Worm (Caenorhabditis elegans) whole organism, midembryonic: ENCODE data around the gene F44E5.2.

ENCODE experiments used
- T22C8.4 ChIP-seq: fragments of 200-800 bp; sonication (Bioruptor generic); IDR thresholded peaks from 2 replicates; pipeline ENCODE4 v1.3.6; 2022; ENCODE audit warnings: missing genetic modification characterization, missing compliant biosample characterization
- cog-1 ChIP-seq: sonication (generic microtip); optimal IDR thresholded peaks from 2 replicates; lab custom pipeline; 2016; ENCODE audit warnings: missing genetic modification characterization, missing compliant biosample characterization
- flt-1 ChIP-seq: fragments of 200-800 bp; sonication (Bioruptor generic); IDR thresholded peaks from 2 replicates; pipeline ENCODE4 v1.3.6; 2022; ENCODE audit warnings: missing genetic modification characterization, missing compliant biosample characterization
- klf-2 ChIP-seq: fragments of 200-800 bp; sonication (Bioruptor generic); conservative IDR thresholded peaks from 2 replicates; pipeline ENCODE4 v1.3.6; 2022; ENCODE audit warnings: missing genetic modification reagents, missing genetic modification characterization, missing compliant biosample characterization
- med-1 ChIP-seq: sonication (generic microtip); optimal IDR thresholded peaks from 2 replicates; lab custom pipeline; 2017; ENCODE audit warnings: missing genetic modification characterization, mild to moderate bottlenecking, missing compliant biosample characterization, antibody characterized with exemption, missing genetic modification reagents; ENCODE audit not compliant: insufficient read depth
- ref-1 ChIP-seq: fragments of 200-800 bp; sonication (Bioruptor generic); conservative IDR thresholded peaks from 2 replicates; pipeline ENCODE4 v1.3.6; 2022; ENCODE audit warnings: missing genetic modification reagents, missing genetic modification characterization, missing compliant biosample characterization
- tab-1 ChIP-seq: fragments of 200-800 bp; sonication (Bioruptor generic); IDR thresholded peaks from 2 replicates; pipeline ENCODE4 v1.3.6; 2022; ENCODE audit warnings: missing genetic modification characterization, missing compliant biosample characterization
- ztf-23 ChIP-seq: fragments of 200-800 bp; sonication (Bioruptor generic); IDR thresholded peaks from 2 replicates; pipeline ENCODE4 v1.3.6; 2022; ENCODE audit warnings: missing genetic modification reagents, missing genetic modification characterization, missing compliant biosample characterization
- ztf-29 ChIP-seq: fragments of 200-800 bp; sonication (Bioruptor generic); IDR thresholded peaks from 2 replicates; pipeline ENCODE4 v1.3.6; 2022; ENCODE audit warnings: missing genetic modification reagents, missing genetic modification characterization, missing compliant biosample characterization

The F44E5.2 gene

DNA sequence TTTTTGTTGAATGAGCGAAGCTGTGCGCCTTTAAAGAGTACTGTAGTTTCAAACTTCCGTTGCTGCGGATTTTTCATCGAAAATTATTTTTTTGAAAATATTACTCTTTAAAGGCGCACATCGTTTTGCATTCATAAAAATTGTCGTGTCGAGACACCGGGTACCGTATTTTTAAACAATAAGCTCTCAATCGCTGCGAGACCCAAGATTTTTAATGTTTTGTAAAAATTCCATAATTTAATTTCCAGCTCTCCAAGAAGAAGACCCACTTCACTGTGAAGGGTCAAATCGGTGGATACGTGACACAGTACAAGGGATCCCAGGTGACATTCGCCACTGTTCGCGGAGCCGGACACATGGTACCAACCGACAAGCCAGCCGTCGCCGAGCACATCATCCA, 24.3 kb upstream of the F44E5.2 start:
- TF ChIP-seq tab-1 (GFP tag; lab: Robert Waterston, UW) (no peak), ref-1 (GFP tag; lab: Robert Waterston, UW) (no peak), ztf-29 (no peak), med-1 (GFP tag; lab: Kevin White, UChicago) (no peak), cog-1 (tag; lab: Kevin White, UChicago) (no peak), klf-2 (GFP tag; lab: Robert Waterston, UW) (no peak), flt-1 (no peak), ztf-23 (GFP tag; lab: Robert Waterston, UW) (no peak), T22C8.4 (no peak)

DNA sequence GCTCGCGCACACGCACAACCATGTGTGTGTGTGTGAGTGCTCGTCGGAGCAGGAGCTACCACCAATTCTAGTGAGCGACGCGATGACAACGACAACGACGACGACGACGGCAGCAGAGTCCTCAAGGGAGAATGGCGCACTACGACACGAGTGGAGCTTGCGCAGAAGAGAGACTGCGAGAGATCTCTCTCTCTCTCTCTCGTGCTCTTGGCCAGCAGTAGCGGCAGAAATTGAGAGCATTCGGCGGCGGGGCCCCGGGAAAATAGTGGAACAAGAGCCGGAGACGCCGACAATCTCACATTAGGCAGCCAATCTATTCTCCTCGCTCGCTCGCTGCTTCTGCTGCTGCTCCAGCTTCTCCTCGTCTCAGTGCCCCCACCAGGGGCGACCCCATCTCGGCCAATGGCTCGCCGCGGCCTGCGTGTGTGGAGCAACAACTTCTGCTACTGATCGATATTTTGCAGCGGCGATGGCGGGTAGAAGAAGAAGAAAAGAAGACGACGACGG, 19.7 kb upstream of the F44E5.2 start:
- TF ChIP-seq T22C8.4 (peak; percentile 48; the same call in 1 of the 2 replicates), cog-1 (tag; lab: Kevin White, UChicago) (no peak), tab-1 (GFP tag; lab: Robert Waterston, UW) (peak; percentile 64; the same call in 1 of the 2 replicates), ztf-23 (GFP tag; lab: Robert Waterston, UW) (0 out of 2 replicates have a peak, but pooled peaks have one; percentile 37), med-1 (GFP tag; lab: Kevin White, UChicago) (no peak), ztf-29 (no peak), ref-1 (GFP tag; lab: Robert Waterston, UW) (no peak), klf-2 (GFP tag; lab: Robert Waterston, UW) (no peak), flt-1 (peak; percentile 60; the same call in 1 of the 2 replicates)

DNA sequence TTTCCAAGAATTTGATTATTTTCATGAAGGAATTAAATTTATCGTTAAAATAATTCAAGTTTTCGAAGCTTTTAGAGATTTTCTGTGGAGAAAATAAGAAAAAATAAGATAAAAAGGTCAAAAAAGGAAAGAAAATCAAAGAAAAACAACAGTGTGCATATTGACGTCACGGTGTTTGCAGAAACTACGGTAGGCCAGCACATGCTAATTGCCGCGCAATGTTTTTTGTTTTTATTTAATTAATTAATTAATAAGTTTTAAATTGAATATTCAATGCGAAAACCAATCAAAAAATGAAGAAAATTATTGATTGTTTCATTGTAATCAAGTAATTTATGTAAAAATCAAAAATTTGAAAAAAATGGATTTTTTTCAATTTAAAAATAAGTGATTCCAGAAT, 18.7 kb upstream of the F44E5.2 start:
- no peak for TF ChIP-seq klf-2 (GFP tag; lab: Robert Waterston, UW)
- 0 out of 2 replicates have a peak, but pooled peaks have one; percentile 8 for TF ChIP-seq flt-1
- TF ChIP-seq ref-1 (GFP tag; lab: Robert Waterston, UW) = no peak

DNA sequence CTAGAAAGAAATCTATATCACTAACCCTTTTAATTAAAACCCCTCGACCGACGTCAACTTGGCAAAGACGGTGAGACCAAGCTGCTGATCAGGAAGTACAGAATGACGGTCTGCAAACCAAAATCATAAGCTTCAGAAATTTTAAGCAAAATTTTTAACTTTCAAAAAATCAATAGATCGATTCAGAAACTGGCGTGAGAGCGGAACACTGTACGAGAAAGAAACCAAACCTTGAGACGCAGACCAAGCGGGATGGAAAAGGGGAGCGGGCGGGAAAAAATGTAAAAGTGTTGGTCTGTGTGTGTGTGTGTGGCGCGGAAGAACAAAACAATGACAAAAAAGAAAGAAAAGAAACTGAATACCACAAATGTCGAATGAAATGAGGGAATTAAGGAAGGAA, 18.1 kb upstream of the F44E5.2 start, which contains the start of the genes F44E5.17 and gpb-1:
Gene F44E5.17 (minus strand): TSS at position 101 of the 400 bp plus-strand sequence.
Gene gpb-1 (minus strand): TSS at position 118 of the 400 bp plus-strand sequence.
- TF ChIP-seq T22C8.4 (no peak), ref-1 (GFP tag; lab: Robert Waterston, UW) (no peak), cog-1 (tag; lab: Kevin White, UChicago) (no peak), klf-2 (GFP tag; lab: Robert Waterston, UW) (no peak), ztf-23 (GFP tag; lab: Robert Waterston, UW) (no peak), flt-1 (no peak), tab-1 (GFP tag; lab: Robert Waterston, UW) (no peak), med-1 (GFP tag; lab: Kevin White, UChicago) (no peak), ztf-29 (no peak)

DNA sequence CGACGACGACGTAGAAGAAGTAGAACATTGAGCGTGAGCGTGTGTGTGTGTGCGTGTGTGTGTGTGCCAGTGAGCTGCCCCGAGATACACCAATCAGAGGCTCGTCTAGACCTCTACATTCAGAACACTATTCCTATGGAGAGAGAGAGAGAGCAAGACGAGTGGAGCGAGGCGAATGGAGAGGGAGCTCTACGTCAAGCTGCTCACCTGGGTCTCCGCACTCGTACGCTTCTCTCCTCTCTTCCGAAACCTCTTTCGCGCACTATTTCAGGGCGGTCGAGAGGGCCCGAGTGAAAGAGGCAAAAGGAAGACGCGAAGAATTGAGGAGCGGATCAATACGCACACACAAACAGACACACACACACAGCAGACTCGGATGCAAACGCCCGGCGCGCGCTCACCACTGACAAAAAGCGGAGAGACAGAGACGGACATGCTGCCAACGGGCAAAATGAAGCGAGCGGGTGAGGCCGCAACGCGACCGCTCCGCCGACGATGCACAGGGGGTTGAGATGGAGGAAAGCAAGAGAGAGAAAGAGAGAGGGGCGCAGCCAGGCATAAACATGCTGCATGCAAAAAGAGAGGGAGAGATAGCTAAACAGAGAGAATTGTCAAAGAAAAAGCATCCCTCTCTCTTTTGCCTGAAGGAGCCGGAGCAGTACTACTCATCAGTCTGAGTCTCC, 16.9 kb upstream of the F44E5.2 start:
- TF ChIP-seq cog-1 (tag; lab: Kevin White, UChicago) (peak; percentile 93), ref-1 (GFP tag; lab: Robert Waterston, UW) (no peak), ztf-23 (GFP tag; lab: Robert Waterston, UW) (peak; percentile 65; the same call in 1 of the 2 replicates), klf-2 (GFP tag; lab: Robert Waterston, UW) (no peak), tab-1 (GFP tag; lab: Robert Waterston, UW) (no peak), ztf-29 (no peak), T22C8.4 (peak; percentile 86), med-1 (GFP tag; lab: Kevin White, UChicago) (no peak), flt-1 (peak; percentile 61; the same call in 1 of the 2 replicates)

DNA sequence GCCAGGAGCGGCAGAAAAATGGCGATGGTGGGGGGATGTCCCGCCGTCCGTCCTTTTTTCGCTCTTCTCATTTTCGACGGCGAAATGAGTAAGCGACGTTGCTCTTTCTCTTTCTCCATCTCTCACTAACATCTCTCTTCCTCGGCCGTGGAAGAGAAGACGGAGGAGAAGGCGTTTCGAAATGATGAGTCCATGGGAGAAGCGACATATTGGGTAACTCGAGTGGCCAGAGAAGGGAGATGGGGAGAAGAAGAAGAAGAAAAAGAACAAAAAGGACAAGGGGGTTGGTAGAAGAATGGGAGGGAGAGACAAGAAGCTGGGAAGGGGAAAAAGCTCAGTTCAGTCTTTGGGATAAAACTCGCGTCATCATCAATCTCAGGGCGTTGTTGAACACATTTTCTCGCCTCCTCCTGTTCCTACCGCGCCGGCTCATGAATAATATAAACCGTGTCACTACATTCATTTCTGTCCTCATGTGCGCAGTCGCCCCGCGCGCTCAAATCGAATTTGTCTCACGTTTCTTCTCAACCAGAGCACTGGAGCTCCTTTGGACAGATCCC, 14.9 kb upstream of the F44E5.2 start:
- no peak for TF ChIP-seq cog-1 (tag; lab: Kevin White, UChicago)
- 0 out of 2 replicates have a peak, but pooled peaks have one; percentile 53 for TF ChIP-seq ztf-23 (GFP tag; lab: Robert Waterston, UW)

DNA sequence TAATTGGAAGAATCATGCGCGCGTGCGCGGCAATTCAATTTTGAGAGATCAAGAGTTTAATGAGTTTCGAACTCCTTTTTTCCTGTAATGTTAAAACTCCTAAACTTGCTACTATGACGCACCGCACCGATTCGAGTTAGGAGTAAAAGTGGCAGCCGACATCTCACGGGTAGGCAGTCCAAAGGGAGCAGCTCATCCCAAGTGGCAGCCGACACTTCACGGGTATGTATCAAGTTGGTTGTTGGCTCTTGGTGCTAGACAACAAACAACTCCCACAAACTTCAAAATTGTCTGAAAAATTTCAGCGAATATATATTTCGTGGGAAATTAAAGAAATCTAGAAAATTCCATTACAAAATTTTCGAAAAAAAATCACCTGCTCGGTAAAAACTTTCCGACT, 13.4 kb upstream of the F44E5.2 start:
- TF ChIP-seq klf-2 (GFP tag; lab: Robert Waterston, UW) (no peak), ztf-23 (GFP tag; lab: Robert Waterston, UW) (no peak), tab-1 (GFP tag; lab: Robert Waterston, UW) (no peak), ztf-29 (no peak), ref-1 (GFP tag; lab: Robert Waterston, UW) (no peak), T22C8.4 (no peak), flt-1 (no peak), med-1 (GFP tag; lab: Kevin White, UChicago) (no peak)

DNA sequence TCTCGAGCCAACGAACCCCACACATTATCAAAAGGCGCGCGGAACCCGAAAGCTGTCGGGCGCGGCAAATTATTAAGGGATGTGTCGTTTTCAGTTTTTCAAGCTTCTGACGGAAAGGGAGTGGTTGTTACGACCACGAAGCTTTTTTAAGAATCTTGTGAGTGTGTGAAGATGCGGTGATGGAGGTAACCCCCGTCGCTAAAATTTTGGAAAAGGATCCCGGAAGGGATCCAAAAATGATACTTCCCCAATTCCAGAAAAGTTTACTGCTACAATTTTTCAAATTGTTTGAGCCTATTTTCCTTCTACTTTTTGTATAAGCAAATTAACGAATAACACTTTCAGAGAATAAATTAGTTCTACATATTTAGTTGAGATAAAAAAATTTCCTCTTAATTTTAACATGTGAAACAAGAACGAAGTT, 9.9 kb upstream of the F44E5.2 start:
- no peak for TF ChIP-seq ztf-23 (GFP tag; lab: Robert Waterston, UW)
- no peak for TF ChIP-seq tab-1 (GFP tag; lab: Robert Waterston, UW)
- no peak for TF ChIP-seq klf-2 (GFP tag; lab: Robert Waterston, UW)
- no peak for TF ChIP-seq med-1 (GFP tag; lab: Kevin White, UChicago)
- no peak for TF ChIP-seq flt-1
- no peak for TF ChIP-seq ztf-29

DNA sequence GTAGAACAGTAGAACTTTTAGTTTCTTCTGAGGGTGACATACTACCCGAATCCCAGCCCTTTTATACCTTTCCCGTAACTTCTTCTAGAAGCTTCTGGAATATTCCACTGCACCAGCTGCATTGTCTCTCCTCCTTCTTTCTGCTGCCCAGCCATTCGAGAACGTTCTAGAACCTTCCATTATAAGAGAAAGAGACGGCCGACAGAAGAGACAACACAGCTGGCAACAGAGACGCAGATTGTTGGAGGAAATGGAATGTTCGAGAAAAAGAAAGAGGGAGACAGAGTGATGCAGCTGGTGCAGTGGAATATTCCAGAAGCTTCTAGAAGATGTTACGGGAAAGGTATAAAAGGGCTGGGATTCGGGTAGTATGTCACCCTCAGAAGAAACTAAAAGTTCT, 7.3 kb upstream of the F44E5.2 start, which contains the start of the genes F44E5.4 and F44E5.5:
Gene F44E5.4 (minus strand): TSS at position 35 of the 400 bp plus-strand sequence.
Gene F44E5.5 (plus strand): TSS at position 386 of the 400 bp plus-strand sequence.
- peak; percentile 61; the same call in 1 of the 2 replicates for TF ChIP-seq tab-1 (GFP tag; lab: Robert Waterston, UW)
- peak; percentile 91 for TF ChIP-seq ztf-23 (GFP tag; lab: Robert Waterston, UW)
- TF ChIP-seq cog-1 (tag; lab: Kevin White, UChicago) = peak; percentile 66
- peak; percentile 79 for TF ChIP-seq klf-2 (GFP tag; lab: Robert Waterston, UW)
- TF ChIP-seq T22C8.4 = peak; percentile 66
- peak; percentile 97 for TF ChIP-seq flt-1
- TF ChIP-seq ref-1 (GFP tag; lab: Robert Waterston, UW) = peak; percentile 50; the same call in 1 of the 2 replicates
- peak; percentile 72 for TF ChIP-seq ztf-29
